Fruit fly (Drosophila melanogaster) whole organism, embryonic: ENCODE data around the gene Ilk.

Source experiments
- Adf1 ChIP-seq: fragments of 200-800 bp; sonication (Bioruptor generic); IDR thresholded peaks from 2 replicates; pipeline ENCODE4 v1.3.6; 2022; ENCODE audit warnings: missing biosample characterization, missing genetic modification characterization
- Bgb ChIP-seq: fragments of 200-800 bp; sonication (Bioruptor generic); IDR thresholded peaks from 2 replicates; pipeline ENCODE4 v1.3.6; 2022; ENCODE audit warnings: missing biosample characterization, missing genetic modification characterization; ENCODE audit not compliant: partially characterized antibody
- Blimp-1 ChIP-seq: fragments of 200-800 bp; sonication (Bioruptor generic); optimal IDR thresholded peaks from 3 replicates; lab custom pipeline; 2018; ENCODE audit warnings: missing biosample characterization, missing genetic modification characterization, mild to moderate bottlenecking, moderate library complexity, missing genetic modification reagents
- CG10274 ChIP-seq: fragments of 200-800 bp; sonication (Bioruptor generic); optimal IDR thresholded peaks from 3 replicates; lab custom pipeline; 2017; ENCODE audit warnings: missing biosample characterization, mild to moderate bottlenecking, missing genetic modification characterization
- CG10321 ChIP-seq: fragments of 200-800 bp; sonication (Bioruptor generic); IDR thresholded peaks from 2 replicates; pipeline ENCODE4 v1.3.6; 2022; ENCODE audit warnings: missing biosample characterization, missing genetic modification characterization
- CG11504 ChIP-seq: fragments of 200-800 bp; sonication (Bioruptor generic); optimal IDR thresholded peaks from 3 replicates; lab custom pipeline; 2019; ENCODE audit warnings: missing biosample characterization, mild to moderate bottlenecking, missing genetic modification characterization, moderate library complexity
- CG12299 ChIP-seq: fragments of 200-800 bp; sonication (Bioruptor generic); optimal IDR thresholded peaks from 2 replicates; lab custom pipeline; 2018; ENCODE audit warnings: missing biosample characterization, mild to moderate bottlenecking, missing genetic modification characterization
- CG12769 ChIP-seq: fragments of 200-800 bp; sonication (Bioruptor generic); optimal IDR thresholded peaks from 2 replicates; lab custom pipeline; 2019; ENCODE audit warnings: missing biosample characterization, mild to moderate bottlenecking, missing genetic modification characterization, moderate library complexity
- CG17612 ChIP-seq: fragments of 200-800 bp; sonication (Bioruptor generic); IDR thresholded peaks from 2 replicates; pipeline ENCODE4 v1.3.6; 2022; ENCODE audit warnings: missing biosample characterization, missing genetic modification characterization
- CG17802 ChIP-seq: fragments of 200-800 bp; sonication (Bioruptor generic); optimal IDR thresholded peaks from 2 replicates; lab custom pipeline; 2018; ENCODE audit warnings: missing biosample characterization, mild to moderate bottlenecking, missing genetic modification characterization, moderate library complexity
- CG18476 ChIP-seq: fragments of 200-800 bp; sonication (Bioruptor generic); optimal IDR thresholded peaks from 2 replicates; lab custom pipeline; 2016; ENCODE audit warnings: missing biosample characterization, mild to moderate bottlenecking, missing genetic modification characterization
- CG18599 ChIP-seq: fragments of 200-800 bp; sonication (Bioruptor generic); optimal IDR thresholded peaks from 3 replicates; lab custom pipeline; 2017; ENCODE audit warnings: missing biosample characterization, missing genetic modification characterization, mild to moderate bottlenecking, moderate library complexity, missing genetic modification reagents
- CG2116 ChIP-seq: fragments of 200-800 bp; sonication (Bioruptor generic); optimal IDR thresholded peaks from 3 replicates; lab custom pipeline; 2018; ENCODE audit warnings: missing biosample characterization, mild to moderate bottlenecking, missing genetic modification characterization
- CG3847 ChIP-seq: fragments of 200-800 bp; sonication (Bioruptor generic); IDR thresholded peaks from 2 replicates; pipeline ENCODE4 v1.3.6; 2022; ENCODE audit warnings: missing biosample characterization, missing genetic modification characterization
- CG4707 ChIP-seq: fragments of 200-800 bp; sonication (Bioruptor generic); optimal IDR thresholded peaks from 2 replicates; lab custom pipeline; 2018; ENCODE audit warnings: missing biosample characterization, mild to moderate bottlenecking, missing genetic modification characterization, moderate library complexity
- CG4820 ChIP-seq: fragments of 200-800 bp; sonication (Bioruptor generic); optimal IDR thresholded peaks from 3 replicates; lab custom pipeline; 2016; ENCODE audit warnings: missing biosample characterization, missing genetic modification characterization
- CG5180 ChIP-seq: fragments of 200-800 bp; sonication (Bioruptor generic); optimal IDR thresholded peaks from 3 replicates; lab custom pipeline; 2017; ENCODE audit warnings: missing biosample characterization, missing genetic modification characterization, mild to moderate bottlenecking, moderate library complexity, missing genetic modification reagents
- CG8359 ChIP-seq: fragments of 200-800 bp; sonication (Bioruptor generic); optimal IDR thresholded peaks from 2 replicates; lab custom pipeline; 2017; ENCODE audit warnings: missing biosample characterization, mild to moderate bottlenecking, missing genetic modification characterization, borderline replicate concordance
- CG9876 ChIP-seq: fragments of 200-800 bp; sonication (Bioruptor generic); optimal IDR thresholded peaks from 2 replicates; lab custom pipeline; 2016; ENCODE audit warnings: missing biosample characterization, missing genetic modification characterization
- CG9932 ChIP-seq: fragments of 200-800 bp; sonication (Bioruptor generic); IDR thresholded peaks from 2 replicates; pipeline ENCODE4 v1.3.6; 2022; ENCODE audit warnings: missing biosample characterization, missing genetic modification characterization
- D19A ChIP-seq: fragments of 200-800 bp; optimal IDR thresholded peaks from 3 replicates; lab custom pipeline; 2019; ENCODE audit warnings: missing biosample characterization, mild to moderate bottlenecking, missing genetic modification characterization, moderate library complexity
- D19B ChIP-seq: fragments of 200-800 bp; sonication (Bioruptor generic); optimal IDR thresholded peaks from 2 replicates; lab custom pipeline; 2017; ENCODE audit warnings: missing biosample characterization, mild to moderate bottlenecking, missing genetic modification characterization
- Dek ChIP-seq: fragments of 200-800 bp; sonication (Bioruptor generic); optimal IDR thresholded peaks from 3 replicates; lab custom pipeline; 2019; ENCODE audit warnings: missing biosample characterization, mild to moderate bottlenecking, missing genetic modification characterization, moderate library complexity
- Dfd ChIP-seq, 2 experiments: fragments of >200 bp; optimal IDR thresholded peaks; 2 replicates each; lab custom pipeline; 2017; ENCODE audit warnings: missing biosample characterization in 2 of 2, missing genetic modification characterization in 2 of 2
- ERR ChIP-seq: fragments of 200-800 bp; sonication (Bioruptor generic); optimal IDR thresholded peaks from 2 replicates; lab custom pipeline; 2016; ENCODE audit warnings: missing biosample characterization, missing genetic modification characterization
- Eip74EF ChIP-seq, 2 experiments: fragments of 200-800 bp in 1 of 2; fragments of >200 bp in 1 of 2; sonication (Bioruptor generic) in 1 of 2; optimal IDR thresholded peaks; 2 replicates each; lab custom pipeline; 2017 to 2019; ENCODE audit warnings: missing biosample characterization in 2 of 2, missing genetic modification characterization in 2 of 2, mild to moderate bottlenecking in 1 of 2, moderate library complexity in 1 of 2
- Hand ChIP-seq: fragments of 200-800 bp; sonication (Bioruptor generic); optimal IDR thresholded peaks from 2 replicates; lab custom pipeline; 2017; ENCODE audit warnings: mild to moderate bottlenecking, missing biosample characterization, missing genetic modification reagents, missing genetic modification characterization
- Hmr ChIP-seq: fragments of 200-800 bp; sonication (Bioruptor generic); optimal IDR thresholded peaks from 3 replicates; lab custom pipeline; 2017; ENCODE audit warnings: mild to moderate bottlenecking, missing biosample characterization, missing genetic modification reagents, missing genetic modification characterization
- Hr3 ChIP-seq: fragments of 200-800 bp; sonication (Bioruptor generic); optimal IDR thresholded peaks from 3 replicates; lab custom pipeline; 2016; ENCODE audit warnings: missing biosample characterization, missing genetic modification characterization
- Meics ChIP-seq: fragments of 200-800 bp; sonication (Bioruptor generic); optimal IDR thresholded peaks from 2 replicates; lab custom pipeline; 2017; ENCODE audit warnings: missing biosample characterization, mild to moderate bottlenecking, missing genetic modification characterization
- Mes4 ChIP-seq: fragments of 200-800 bp; sonication (Bioruptor generic); optimal IDR thresholded peaks from 2 replicates; lab custom pipeline; 2016; ENCODE audit warnings: missing biosample characterization, missing genetic modification characterization
- Opbp ChIP-seq: fragments of 200-800 bp; sonication (Bioruptor generic); IDR thresholded peaks from 3 replicates; pipeline ENCODE4 v1.3.6; 2022; ENCODE audit warnings: missing biosample characterization, missing genetic modification characterization; ENCODE audit not compliant: partially characterized antibody
- PHDP ChIP-seq: fragments of 200-800 bp; sonication (Bioruptor generic); optimal IDR thresholded peaks from 3 replicates; lab custom pipeline; 2018; ENCODE audit warnings: missing biosample characterization, mild to moderate bottlenecking, missing genetic modification characterization, moderate library complexity
- caup ChIP-seq: fragments of 200-800 bp; sonication (Bioruptor generic); optimal IDR thresholded peaks from 3 replicates; lab custom pipeline; 2017; ENCODE audit warnings: missing biosample characterization, mild to moderate bottlenecking, missing genetic modification characterization, moderate library complexity; ENCODE audit not compliant: severe bottlenecking
- cg ChIP-seq: fragments of 200-800 bp; sonication (Bioruptor generic); optimal IDR thresholded peaks from 3 replicates; lab custom pipeline; 2019; ENCODE audit warnings: missing biosample characterization, mild to moderate bottlenecking, missing genetic modification characterization, moderate library complexity
- dm ChIP-seq: fragments of 200-800 bp; sonication (Bioruptor generic); optimal IDR thresholded peaks from 3 replicates; lab custom pipeline; 2016; ENCODE audit warnings: missing biosample characterization, missing genetic modification characterization
- dmrt11E ChIP-seq: fragments of 200-800 bp; sonication (Bioruptor generic); optimal IDR thresholded peaks from 3 replicates; lab custom pipeline; 2018; ENCODE audit warnings: missing biosample characterization, mild to moderate bottlenecking, missing genetic modification characterization, moderate library complexity
- dysf ChIP-seq: fragments of 200-800 bp; sonication (Bioruptor generic); IDR thresholded peaks from 3 replicates; pipeline ENCODE4 v1.3.6; 2022; ENCODE audit warnings: missing biosample characterization, missing genetic modification characterization
- hbn ChIP-seq: fragments of 200-800 bp; sonication (Bioruptor generic); IDR thresholded peaks from 2 replicates; pipeline ENCODE4 v1.3.6; 2022; ENCODE audit warnings: missing biosample characterization, missing genetic modification characterization; ENCODE audit not compliant: partially characterized antibody
- her ChIP-seq: fragments of 200-800 bp; sonication (Bioruptor generic); optimal IDR thresholded peaks from 2 replicates; lab custom pipeline; 2016; ENCODE audit warnings: missing biosample characterization, missing genetic modification characterization
- hkb ChIP-seq, 2 experiments: fragments of 200-800 bp in 1 of 2; fragments of >200 bp in 1 of 2; sonication (Bioruptor generic) in 1 of 2; IDR thresholded peaks in 1 of 2; optimal IDR thresholded peaks in 1 of 2; 2 replicates each; pipeline versions ENCODE4 v1.3.6 to Lab custom; 2017 to 2022; ENCODE audit warnings: missing biosample characterization in 1 of 2, missing genetic modification characterization in 1 of 2
- lab ChIP-seq: fragments of 200-800 bp; sonication (Bioruptor generic); optimal IDR thresholded peaks from 3 replicates; lab custom pipeline; 2017; ENCODE audit warnings: missing biosample characterization, missing genetic modification characterization, mild to moderate bottlenecking, moderate library complexity, missing genetic modification reagents
- onecut ChIP-seq: fragments of 200-800 bp; sonication (Bioruptor generic); IDR thresholded peaks from 2 replicates; pipeline ENCODE4 v1.3.6; 2022; ENCODE audit warnings: missing biosample characterization, missing genetic modification characterization
- org-1 ChIP-seq: fragments of 200-800 bp; sonication (Bioruptor generic); optimal IDR thresholded peaks from 2 replicates; lab custom pipeline; 2017; ENCODE audit warnings: missing biosample characterization, missing genetic modification characterization
- row ChIP-seq: fragments of 200-800 bp; sonication (Bioruptor generic); IDR thresholded peaks from 3 replicates; pipeline ENCODE4 v1.3.6; 2022; ENCODE audit warnings: missing biosample characterization, missing genetic modification characterization
- salm ChIP-seq: fragments of 200-800 bp; sonication (Bioruptor generic); optimal IDR thresholded peaks from 2 replicates; lab custom pipeline; 2018; ENCODE audit warnings: missing biosample characterization, mild to moderate bottlenecking, missing genetic modification characterization
- sd ChIP-seq: fragments of 200-800 bp; sonication (Bioruptor generic); optimal IDR thresholded peaks from 3 replicates; lab custom pipeline; 2018; ENCODE audit warnings: missing biosample characterization, mild to moderate bottlenecking, missing genetic modification characterization, moderate library complexity

Ilk gene

dm6 chr3L:21239999-21240509 lies 23.4 kb downstream of the Ilk start (continued):
- TF ChIP-seq Bgb (GFP tag; lab: Robert Waterston, UW) (peak; percentile 52; the same call in 1 of the 2 replicates), hbn (peak; percentile 27; the same call in 1 of the 2 replicates), CG17612 (GFP tag; lab: Robert Waterston, UW) (no peak), onecut (GFP tag; lab: Robert Waterston, UW) (no peak), Opbp (no peak), Mes4 (GFP tag; lab: Kevin White, UChicago) (no peak), hkb (optimal IDR thresholded peaks at IDR 0.05; lab: Kevin White, UChicago) (no peak), hkb (GFP tag; IDR thresholded peaks at IDR 0.05; lab: Robert Waterston, UW) (peak; percentile 40; the same call in 1 of the 2 replicates), cg (GFP tag; lab: Kevin White, UChicago) (peak; percentile 31), CG4820 (no peak), CG9932 (no peak), CG8359 (GFP tag; lab: Kevin White, UChicago) (no peak), ERR (GFP tag; lab: Kevin White, UChicago) (no peak), CG12769 (tag; lab: Kevin White, UChicago) (peak; percentile 60), Adf1 (GFP tag; lab: Robert Waterston, UW) (peak; percentile 100)

- peak; percentile 42; the same call in 2 of the 3 replicates for TF ChIP-seq row (GFP tag; lab: Robert Waterston, UW)
- TF ChIP-seq salm (tag; lab: Kevin White, UChicago) = no peak
- no peak for TF ChIP-seq D19A
- TF ChIP-seq Hmr (GFP tag; lab: Kevin White, UChicago) = peak; percentile 13
- TF ChIP-seq CG4707 (GFP tag; lab: Kevin White, UChicago) = no peak
- TF ChIP-seq CG17802 (tag; lab: Kevin White, UChicago) = no peak
- no peak for TF ChIP-seq CG9876 (GFP tag; lab: Kevin White, UChicago)
- TF ChIP-seq CG5180 (GFP tag; lab: Kevin White, UChicago) = no peak
- no peak for TF ChIP-seq Dfd (GFP tag; optimal IDR thresholded peaks at IDR 0.05; lab: Kevin White, UChicago)
- TF ChIP-seq Hr3 = no peak
- TF ChIP-seq Meics (GFP tag; lab: Kevin White, UChicago) = peak; percentile 25
- peak; percentile 10 for TF ChIP-seq caup (GFP tag; lab: Kevin White, UChicago)
- TF ChIP-seq D19B (GFP tag; lab: Kevin White, UChicago) = peak; percentile 48
- no peak for TF ChIP-seq her
- TF ChIP-seq Blimp-1 = no peak
- peak; percentile 47 for TF ChIP-seq CG12769 (tag; lab: Kevin White, UChicago)
- peak; percentile 13 for TF ChIP-seq lab (GFP tag; lab: Kevin White, UChicago)
- peak; percentile 16 for TF ChIP-seq org-1 (GFP tag; lab: Kevin White, UChicago)
- no peak for TF ChIP-seq Hand (GFP tag; lab: Kevin White, UChicago)
- TF ChIP-seq PHDP (tag; lab: Kevin White, UChicago) = peak; percentile 25
- TF ChIP-seq CG10321 (GFP tag; lab: Robert Waterston, UW) = no peak
- no peak for TF ChIP-seq dysf
- no peak for TF ChIP-seq CG3847 (GFP tag; lab: Robert Waterston, UW)
- no peak for TF ChIP-seq CG18476
- TF ChIP-seq CG12299 = no peak
- peak; percentile 19 for TF ChIP-seq CG11504 (tag; lab: Kevin White, UChicago)
- TF ChIP-seq sd (tag; lab: Kevin White, UChicago) = no peak
- TF ChIP-seq Dek = no peak
- no peak for TF ChIP-seq CG2116
- no peak for TF ChIP-seq dmrt11E (tag; lab: Kevin White, UChicago)
- TF ChIP-seq CG10274 (GFP tag; lab: Kevin White, UChicago) = peak; percentile 20
- TF ChIP-seq dm (GFP tag; lab: Kevin White, UChicago) = no peak
- TF ChIP-seq CG18599 (GFP tag; lab: Kevin White, UChicago) = peak; percentile 28
- TF ChIP-seq Eip74EF (GFP tag; optimal IDR thresholded peaks at IDR 0.05; lab: Kevin White, UChicago) = no peak
Measured at dm6 chr3L:21241447-21241983, 24.8 kb downstream of the Ilk start.
